Fruit fly (Drosophila melanogaster): Measurements from ENCODE around the gene para.
A peak's percentile ranks its signal among the peaks of the same experiment; 100 is the strongest.

The para gene

dm6 chrX:16579978-16580377 is 47.1 kb upstream of the para start (continued):
- TF ChIP-seq CG14014 (GFP tag; IDR thresholded peaks at IDR 0.05): 0 out of 2 replicates have a peak, but pooled peaks have one; percentile 18
- TF ChIP-seq Lpt (GFP tag; optimal IDR thresholded peaks at IDR 0.05): no peak
- no peak for TF ChIP-seq ranshi (GFP tag; IDR thresholded peaks at IDR 0.05)
- TF ChIP-seq CG7963 (GFP tag; IDR thresholded peaks at IDR 0.05; ENCODE audit: partially characterized antibody): no peak
- TF ChIP-seq dati (GFP tag; IDR thresholded peaks at IDR 0.05): no peak
- no peak for TF ChIP-seq ab (GFP tag; optimal IDR thresholded peaks at IDR 0.05)
- no peak for TF ChIP-seq CG1832 (GFP tag; optimal IDR thresholded peaks at IDR 0.05)
- TF ChIP-seq CG10462 (GFP tag; optimal IDR thresholded peaks at IDR 0.05): no peak
- TF ChIP-seq mirr (GFP tag; optimal IDR thresholded peaks at IDR 0.05): no peak
- TF ChIP-seq CG31224 (GFP tag; IDR thresholded peaks at IDR 0.05): no peak
- TF ChIP-seq Hey (tag; optimal IDR thresholded peaks at IDR 0.05): no peak
- TF ChIP-seq Asciz (GFP tag; optimal IDR thresholded peaks at IDR 0.05): no peak
- TF ChIP-seq Eip74EF (GFP tag; optimal IDR thresholded peaks at IDR 0.05): peak in 1 of 2 experiments; percentile 34
- no peak for TF ChIP-seq gfzf (GFP tag; optimal IDR thresholded peaks at IDR 0.05)
- TF ChIP-seq CG1233 (GFP tag; optimal IDR thresholded peaks at IDR 0.05): no peak
- no peak for TF ChIP-seq CG11085 (GFP tag; IDR thresholded peaks at IDR 0.05)
- no peak for TF ChIP-seq CG14050 (GFP tag; IDR thresholded peaks at IDR 0.05)
- TF ChIP-seq chinmo (GFP tag; IDR thresholded peaks at IDR 0.05; ENCODE audit: partially characterized antibody): no peak
- TF ChIP-seq sqz (GFP tag; optimal IDR thresholded peaks at IDR 0.05): no peak
- no peak for TF ChIP-seq CG8944 (GFP tag; optimal IDR thresholded peaks at IDR 0.05)
- TF ChIP-seq MESR4 (GFP tag; optimal IDR thresholded peaks at IDR 0.05): no peak
- no peak for TF ChIP-seq NC2β (GFP tag; optimal IDR thresholded peaks at IDR 0.05)
- TF ChIP-seq lov (optimal IDR thresholded peaks at IDR 0.05): no peak
- no peak for TF ChIP-seq lov (GFP tag; IDR thresholded peaks at IDR 0.05)
- no peak for TF ChIP-seq dan (GFP tag; IDR thresholded peaks at IDR 0.05)
- no peak for TF ChIP-seq CG11247 (GFP tag; IDR thresholded peaks at IDR 0.05)
- TF ChIP-seq CG2199 (GFP tag; IDR thresholded peaks at IDR 0.05): no peak
- TF ChIP-seq gsb (GFP tag; IDR thresholded peaks at IDR 0.05): no peak
- no peak for TF ChIP-seq so (GFP tag; IDR thresholded peaks at IDR 0.05)
- TF ChIP-seq Hr39 (optimal IDR thresholded peaks at IDR 0.05): no peak
- TF ChIP-seq Ptx1 (GFP tag; IDR thresholded peaks at IDR 0.05): 0 out of 2 replicates have a peak, but pooled peaks have one; percentile 31
- TF ChIP-seq pzg (GFP tag; optimal IDR thresholded peaks at IDR 0.05): no peak
- no peak for TF ChIP-seq fd64A (GFP tag; optimal IDR thresholded peaks at IDR 0.05)
- no peak for TF ChIP-seq CG1602 (GFP tag; optimal IDR thresholded peaks at IDR 0.05)
- TF ChIP-seq CG13123 (GFP tag; optimal IDR thresholded peaks at IDR 0.05): no peak
- peak; percentile 74 for TF ChIP-seq sens (GFP tag)
- TF ChIP-seq CG32532 (GFP tag; IDR thresholded peaks at IDR 0.05): no peak
- TF ChIP-seq stwl (tag; optimal IDR thresholded peaks at IDR 0.05): no peak
- no peak for TF ChIP-seq Bdp1 (GFP tag; optimal IDR thresholded peaks at IDR 0.05)
- no peak for TF ChIP-seq CG13624 (GFP tag; optimal IDR thresholded peaks at IDR 0.05)
- no peak for TF ChIP-seq emc (GFP tag; optimal IDR thresholded peaks at IDR 0.05)
- no peak for TF ChIP-seq wek (GFP tag; optimal IDR thresholded peaks at IDR 0.05)
- TF ChIP-seq nerfin-1 (tag; optimal IDR thresholded peaks at IDR 0.05): no peak
- peak; percentile 4 for TF ChIP-seq tap (tag; optimal IDR thresholded peaks at IDR 0.05)
- no peak for TF ChIP-seq Doc2 (GFP tag; IDR thresholded peaks at IDR 0.05)
- TF ChIP-seq CG34376 (GFP tag; optimal IDR thresholded peaks at IDR 0.05): no peak
- TF ChIP-seq Optix (GFP tag; IDR thresholded peaks at IDR 0.05): no peak
- no peak for TF ChIP-seq CG3838 (GFP tag; optimal IDR thresholded peaks at IDR 0.05)
- no peak for TF ChIP-seq CG4854 (GFP tag; optimal IDR thresholded peaks at IDR 0.05)
- no peak for TF ChIP-seq CG6791 (GFP tag; IDR thresholded peaks at IDR 0.05; ENCODE audit: partially characterized antibody)
- TF ChIP-seq pb (GFP tag; optimal IDR thresholded peaks at IDR 0.05): no peak
- no peak for TF ChIP-seq ems (GFP tag; optimal IDR thresholded peaks at IDR 0.05)
- TF ChIP-seq CG13775 (GFP tag; optimal IDR thresholded peaks at IDR 0.05): peak; percentile 40

Data from whole organism, embryonic.